Worm (Caenorhabditis elegans) whole organism, early embryonic: ENCODE data around the gene F07B10.4.

Source experiments
- B0310.2 ChIP-seq: sonication (generic microtip); optimal IDR thresholded peaks from 2 replicates; lab custom pipeline; 2016; ENCODE audit warnings: mild to moderate bottlenecking, missing genetic modification characterization, missing compliant biosample characterization
- F13C5.2 ChIP-seq: sonication (generic microtip); optimal IDR thresholded peaks from 2 replicates; lab custom pipeline; 2017; ENCODE audit warnings: mild to moderate bottlenecking, missing genetic modification characterization, inconsistent platforms, missing compliant biosample characterization
- aly-1 ChIP-seq: sonication (generic microtip); optimal IDR thresholded peaks from 2 replicates; lab custom pipeline; 2016; ENCODE audit warnings: missing genetic modification characterization, missing compliant biosample characterization
- ama-1 ChIP-seq: fragments of 150-350 bp; optimal IDR thresholded peaks from 2 replicates; lab custom pipeline; 2014
- ceh-13 ChIP-seq: fragments of 200-800 bp; sonication (Bioruptor generic); optimal IDR thresholded peaks from 2 replicates; lab custom pipeline; 2018; ENCODE audit warnings: mild to moderate bottlenecking, missing genetic modification characterization, missing compliant biosample characterization
- ceh-36 ChIP-seq: sonication (generic microtip); optimal IDR thresholded peaks from 2 replicates; lab custom pipeline; 2016; ENCODE audit warnings: missing genetic modification characterization, inconsistent platforms, missing compliant biosample characterization
- ets-7 ChIP-seq: sonication (generic microtip); optimal IDR thresholded peaks from 2 replicates; lab custom pipeline; 2016; ENCODE audit warnings: missing genotype, missing genetic modification characterization, missing compliant biosample characterization
- flt-1 ChIP-seq: fragments of 200-800 bp; sonication (Bioruptor generic); IDR thresholded peaks from 2 replicates; pipeline ENCODE4 v1.3.6; 2022; ENCODE audit warnings: missing genetic modification characterization, missing compliant biosample characterization
- hmbx-1 ChIP-seq: sonication (generic microtip); optimal IDR thresholded peaks from 2 replicates; lab custom pipeline; 2016; ENCODE audit warnings: mild to moderate bottlenecking, missing genetic modification characterization, missing compliant biosample characterization
- hmg-4 ChIP-seq: fragments of 200-800 bp; sonication (Bioruptor generic); optimal IDR thresholded peaks from 2 replicates; lab custom pipeline; 2018; ENCODE audit warnings: mild to moderate bottlenecking, missing genetic modification characterization, missing compliant biosample characterization
- hnd-1 ChIP-seq: sonication (generic microtip); optimal IDR thresholded peaks from 2 replicates; lab custom pipeline; 2016; ENCODE audit warnings: missing genetic modification characterization, missing compliant biosample characterization
- pes-1 ChIP-seq: fragments of 200-800 bp; sonication (Bioruptor generic); IDR thresholded peaks from 2 replicates; pipeline ENCODE4 v1.3.6; 2022; ENCODE audit warnings: missing genetic modification reagents, missing genetic modification characterization, missing compliant biosample characterization
- scrt-1 ChIP-seq: fragments of 200-800 bp; sonication (Bioruptor generic); IDR thresholded peaks from 2 replicates; pipeline ENCODE4 v1.3.6; 2022; ENCODE audit warnings: missing genetic modification characterization, missing compliant biosample characterization
- sea-1 ChIP-seq: fragments of 200-800 bp; sonication (Bioruptor generic); conservative IDR thresholded peaks from 2 replicates; pipeline ENCODE4 v1.3.6; 2022; ENCODE audit warnings: missing genetic modification characterization, missing compliant biosample characterization
- tbx-11 ChIP-seq: fragments of 200-800 bp; sonication (Bioruptor generic); IDR thresholded peaks from 2 replicates; pipeline ENCODE4 v1.3.6; 2022; ENCODE audit warnings: missing genetic modification characterization, missing compliant biosample characterization
- tbx-37 ChIP-seq: fragments of 200-800 bp; sonication (Bioruptor generic); conservative IDR thresholded peaks from 2 replicates; pipeline ENCODE4 v1.3.6; 2022; ENCODE audit warnings: missing genetic modification reagents, missing genetic modification characterization, missing compliant biosample characterization
- tra-4 ChIP-seq: sonication (generic microtip); optimal IDR thresholded peaks from 2 replicates; lab custom pipeline; 2017; ENCODE audit warnings: missing genetic modification characterization, missing compliant biosample characterization

The F07B10.4 gene

DNA sequence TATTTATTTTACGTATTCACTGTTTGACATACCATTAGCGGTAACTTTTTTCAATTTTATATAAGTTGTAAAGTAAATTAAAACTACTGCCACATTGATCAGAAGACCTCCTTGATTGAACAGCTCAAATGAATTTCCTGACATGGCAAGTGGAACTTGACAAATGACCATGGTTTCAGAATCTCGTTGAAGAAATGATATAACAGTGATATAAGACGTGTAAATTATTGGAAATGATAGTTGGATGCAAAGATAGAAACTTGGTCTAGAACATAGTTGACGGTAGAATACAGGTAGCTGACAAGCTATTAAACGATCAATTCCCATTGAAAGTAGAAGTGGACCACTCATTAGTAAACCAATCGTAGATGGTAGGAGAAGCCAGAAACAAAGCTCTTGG lies 11.1 kb downstream of the F07B10.4 start:
- TF ChIP-seq pes-1 (GFP tag; lab: Robert Waterston, UW) (no peak), F13C5.2 (tag; lab: Kevin White, UChicago) (no peak), ceh-36 (no peak), tbx-11 (GFP tag; lab: Robert Waterston, UW) (no peak), ets-7 (no peak), scrt-1 (no peak), aly-1 (tag; lab: Kevin White, UChicago) (no peak), B0310.2 (tag; lab: Kevin White, UChicago) (no peak), sea-1 (GFP tag; lab: Robert Waterston, UW) (no peak), tbx-37 (GFP tag; lab: Robert Waterston, UW) (no peak), ceh-13 (GFP tag; lab: Kevin White, UChicago) (no peak), ama-1 (no peak), hmg-4 (GFP tag; lab: Kevin White, UChicago) (no peak), flt-1 (no peak), hnd-1 (no peak), tra-4 (tag; lab: Kevin White, UChicago) (no peak), hmbx-1 (tag; lab: Kevin White, UChicago) (no peak)

DNA sequence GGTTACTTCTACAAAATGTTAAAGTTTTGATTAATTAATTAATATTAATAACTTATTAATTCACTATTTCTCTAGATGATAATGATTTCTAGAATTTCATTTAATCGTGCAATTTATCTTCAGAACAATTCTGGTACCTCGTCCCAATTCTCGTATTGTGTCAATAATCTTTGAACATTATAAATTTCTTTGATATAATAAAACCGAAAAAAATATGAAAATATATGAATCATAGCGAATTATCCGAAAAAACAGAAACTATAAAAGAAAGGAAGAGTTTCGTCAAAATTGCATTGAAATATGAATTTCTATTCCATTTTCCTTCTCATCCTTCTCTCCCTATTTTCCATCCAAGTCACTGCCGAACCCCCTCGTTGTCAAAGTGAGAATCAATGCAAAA lies 12.2 kb downstream of the F07B10.4 start, which contains the start of gene T19B10.12:
T19B10.12 (plus strand) TSS at position 301 of the 400 bp plus-strand sequence.
- TF ChIP-seq sea-1 (GFP tag; lab: Robert Waterston, UW) (no peak), tra-4 (tag; lab: Kevin White, UChicago) (no peak), ceh-13 (GFP tag; lab: Kevin White, UChicago) (no peak), hmbx-1 (tag; lab: Kevin White, UChicago) (no peak), B0310.2 (tag; lab: Kevin White, UChicago) (no peak), tbx-11 (GFP tag; lab: Robert Waterston, UW) (no peak), hnd-1 (no peak)

DNA sequence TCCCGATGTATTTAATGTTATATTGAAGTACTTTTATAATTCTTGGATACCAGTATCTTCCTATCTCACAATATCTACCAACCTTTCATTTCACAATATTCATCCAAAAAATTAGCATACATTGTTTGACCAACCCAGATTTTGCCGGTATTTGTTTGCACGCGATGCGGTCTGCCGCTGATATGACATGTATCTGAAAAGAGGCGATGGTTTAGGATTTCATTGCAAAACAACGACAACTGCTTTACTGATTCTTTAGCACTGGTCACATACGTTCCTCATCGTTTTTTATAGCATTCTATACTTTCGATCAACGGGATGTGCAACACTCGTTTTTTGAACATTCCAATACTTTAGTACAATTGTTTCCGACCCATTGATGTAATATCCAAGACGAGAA lies 15.1 kb downstream of the F07B10.4 start, which contains the start of gene mam-4:
mam-4 (plus strand) TSS at position 301 of the 400 bp plus-strand sequence.
- TF ChIP-seq ama-1 (no peak), ceh-36 (no peak), sea-1 (GFP tag; lab: Robert Waterston, UW) (no peak), scrt-1 (no peak), F13C5.2 (tag; lab: Kevin White, UChicago) (no peak)

DNA sequence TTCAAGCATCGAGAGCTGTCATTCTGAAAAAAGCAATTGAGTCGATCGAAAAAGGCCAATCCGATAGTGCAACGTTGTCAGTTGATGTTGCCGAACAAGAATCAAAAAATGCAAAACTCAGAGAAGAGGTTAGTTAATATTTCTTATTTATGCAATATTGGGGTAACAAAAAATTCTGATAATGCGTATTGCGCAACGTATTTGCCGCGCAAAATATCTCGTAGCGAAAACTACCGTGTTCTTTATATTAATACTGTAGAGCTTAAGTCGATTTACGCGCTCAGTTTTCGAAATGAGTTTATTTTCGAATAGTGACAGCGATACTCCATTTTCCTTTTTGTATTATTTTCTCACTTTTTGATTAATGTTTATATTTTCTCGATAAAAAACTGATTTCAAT lies 17.9 kb downstream of the F07B10.4 start:
- TF ChIP-seq tbx-37 (GFP tag; lab: Robert Waterston, UW) (no peak), F13C5.2 (tag; lab: Kevin White, UChicago) (no peak), scrt-1 (no peak), B0310.2 (tag; lab: Kevin White, UChicago) (no peak), ama-1 (no peak), pes-1 (GFP tag; lab: Robert Waterston, UW) (no peak), tbx-11 (GFP tag; lab: Robert Waterston, UW) (no peak), sea-1 (GFP tag; lab: Robert Waterston, UW) (no peak), aly-1 (tag; lab: Kevin White, UChicago) (no peak), flt-1 (no peak), ceh-36 (no peak), hmbx-1 (tag; lab: Kevin White, UChicago) (no peak), hmg-4 (GFP tag; lab: Kevin White, UChicago) (no peak), ceh-13 (GFP tag; lab: Kevin White, UChicago) (no peak)

DNA sequence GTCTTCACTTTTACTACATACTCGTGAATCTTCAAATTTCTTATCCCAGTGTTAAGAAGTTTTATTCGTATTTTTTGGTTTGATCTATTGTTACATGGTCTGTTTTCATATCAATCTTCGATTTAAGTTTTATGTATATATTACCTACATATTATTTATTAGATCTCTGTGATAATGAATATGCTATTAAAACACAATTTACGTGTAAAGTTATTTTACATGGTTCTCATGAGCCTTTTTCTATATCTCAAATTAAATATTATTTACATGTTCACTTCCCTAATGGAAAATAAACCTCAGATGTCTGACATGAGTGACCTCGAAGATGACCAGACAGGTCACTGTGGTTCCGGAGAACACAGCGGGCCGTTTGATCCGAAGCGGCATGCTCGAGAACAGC lies 18.4 kb downstream of the F07B10.4 start, which contains the start of gene mxl-1:
mxl-1 (plus strand) TSS at position 301 of the 400 bp plus-strand sequence.
- TF ChIP-seq ama-1, result no peak

DNA sequence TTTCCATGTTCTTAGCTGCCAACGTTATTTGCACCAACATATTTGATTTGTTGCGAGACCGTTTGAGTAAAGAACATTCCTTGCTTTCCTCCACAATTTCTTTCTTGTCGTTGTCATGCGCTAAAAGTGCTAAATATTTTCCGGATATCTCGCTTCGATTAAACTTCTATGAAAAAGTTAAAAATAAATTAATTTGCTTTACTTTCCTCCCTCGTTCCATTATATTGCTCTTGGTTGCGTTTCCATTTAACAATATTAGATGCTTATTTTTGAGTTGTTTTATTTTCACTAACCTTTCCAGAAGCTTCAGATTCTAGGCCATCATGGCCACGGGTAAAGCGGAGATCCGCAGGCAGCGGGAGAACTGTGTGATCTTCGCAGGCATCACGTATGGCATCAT lies 21.3 kb downstream of the F07B10.4 start, which contains the start of gene pgap-1:
pgap-1 (plus strand) TSS at position 301 of the 400 bp plus-strand sequence.
- TF ChIP-seq ama-1 (no peak), scrt-1 (no peak), hmg-4 (GFP tag; lab: Kevin White, UChicago) (no peak), tbx-37 (GFP tag; lab: Robert Waterston, UW) (no peak), F13C5.2 (tag; lab: Kevin White, UChicago) (no peak), tbx-11 (GFP tag; lab: Robert Waterston, UW) (no peak), hmbx-1 (tag; lab: Kevin White, UChicago) (no peak), ceh-36 (no peak), pes-1 (GFP tag; lab: Robert Waterston, UW) (no peak)

DNA sequence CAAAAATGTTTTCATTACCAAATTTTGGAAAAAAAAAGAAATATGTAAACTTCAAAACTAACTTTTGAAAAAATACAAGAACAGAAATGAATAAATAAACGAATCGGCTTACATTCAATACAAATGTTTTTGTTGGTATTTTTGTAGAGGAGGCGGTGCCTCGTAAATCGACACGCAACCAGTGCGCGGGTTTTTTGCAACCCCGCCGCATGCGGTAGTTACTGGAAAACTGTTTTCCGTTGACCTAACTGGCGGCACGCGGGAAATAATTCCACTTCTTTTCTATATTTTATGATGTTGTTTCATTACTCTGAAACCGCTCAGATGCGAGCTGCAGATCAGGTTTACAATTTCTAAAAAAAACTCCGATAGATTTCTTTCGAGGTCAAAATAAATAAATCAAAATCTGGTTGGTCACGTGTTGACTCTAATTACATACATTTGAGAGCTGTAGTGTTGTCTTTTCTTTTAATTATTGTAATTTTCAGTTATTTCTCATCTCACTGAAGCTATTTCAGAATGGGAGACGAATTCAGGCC lies 23.7 kb downstream of the F07B10.4 start, which contains the start of the genes dvc-1 and ima-1:
dvc-1 (minus strand) TSS at position 145 of the 539 bp plus-strand sequence.
ima-1 (plus strand) TSS at position 489 of the 539 bp plus-strand sequence.
- TF ChIP-seq scrt-1 (peak; percentile 55; the same call in 1 of the 2 replicates), sea-1 (GFP tag; lab: Robert Waterston, UW) (peak; percentile 75), B0310.2 (tag; lab: Kevin White, UChicago) (no peak), hnd-1 (peak; percentile 43), tbx-11 (GFP tag; lab: Robert Waterston, UW) (peak; percentile 69; the same call in 1 of the 2 replicates), hmbx-1 (tag; lab: Kevin White, UChicago) (peak; percentile 12), ceh-13 (GFP tag; lab: Kevin White, UChicago) (peak; percentile 65), hmg-4 (GFP tag; lab: Kevin White, UChicago) (peak; percentile 50), pes-1 (GFP tag; lab: Robert Waterston, UW) (no peak), ceh-36 (peak; percentile 69), ets-7 (peak; percentile 0), tra-4 (tag; lab: Kevin White, UChicago) (no peak), flt-1 (peak; percentile 76), tbx-37 (GFP tag; lab: Robert Waterston, UW) (peak; percentile 74), aly-1 (tag; lab: Kevin White, UChicago) (no peak), ama-1 (no peak), F13C5.2 (tag; lab: Kevin White, UChicago) (peak; percentile 90)
